Worm (Caenorhabditis elegans): Measurements from ENCODE around the gene F07E5.8.

- TF ChIP-seq tbp1 (GFP tag; optimal IDR thresholded peaks at IDR 0.05) (no peak), cebp-2 (GFP tag; IDR thresholded peaks at IDR 0.05) (no peak), snpc-4 (GFP tag; optimal IDR thresholded peaks at IDR 0.05) (no peak), snpc-4 (tag; optimal IDR thresholded peaks at IDR 0.05) (no peak)
These were observed 19.7 kb upstream of the F07E5.8 start, which contains the start of gene T16A1.2 for ce11 chrII:2094924-2095650.

All from whole organism, young adult.